Worm (Caenorhabditis elegans): Measurements from ENCODE around the gene gspd-1.
A peak's percentile ranks its signal among the peaks of the same experiment; 100 is the strongest.

gspd-1 gene

ce11 chrIV:11306548-11306947 lies 10.7 kb upstream of the gspd-1 start, which contains the start of gene B0035.13:
B0035.13 (minus strand) TSS chrIV:11306720.
- peak; percentile 42 for TF ChIP-seq elt-2 (tag; optimal IDR thresholded peaks at IDR 0.05)
- TF ChIP-seq efl-1 (optimal IDR thresholded peaks at IDR 0.05) = no peak
- peak in 1 of 2 experiments; percentile 19 for TF ChIP-seq efl-1 (GFP tag; optimal IDR thresholded peaks at IDR 0.05 in 1 of 2)
- no peak for TF ChIP-seq nhr-12 (tag; optimal IDR thresholded peaks at IDR 0.05)

- TF ChIP-seq lin-39 (tag; optimal IDR thresholded peaks at IDR 0.05) (no peak), lin-13 (GFP tag; optimal IDR thresholded peaks at IDR 0.05) (no peak), nhr-28 (tag; optimal IDR thresholded peaks at IDR 0.05) (no peak), ets-5 (GFP tag; IDR thresholded peaks at IDR 0.05) (no peak), nhr-47 (tag; optimal IDR thresholded peaks at IDR 0.05) (no peak), nhr-85 (tag) (no peak), ztf-11 (tag; optimal IDR thresholded peaks at IDR 0.05) (no peak), grh-1 (GFP tag; IDR thresholded peaks at IDR 0.05) (no peak), nhr-90 (tag; optimal IDR thresholded peaks at IDR 0.05; ENCODE audit: poor library complexity) (no peak), snpc-4 (tag; optimal IDR thresholded peaks at IDR 0.05) (no peak)
These were observed 9.4 kb upstream of the gspd-1 start for ce11 chrIV:11307770-11308169.

- no peak for TF ChIP-seq mdl-1 (tag; optimal IDR thresholded peaks at IDR 0.05)
- TF ChIP-seq blmp-1 (tag; optimal IDR thresholded peaks at IDR 0.05) = peak; percentile 20
- peak; percentile 8 for TF ChIP-seq F16B12.6 (tag; optimal IDR thresholded peaks at IDR 0.05)
- TF ChIP-seq unc-130 (tag; optimal IDR thresholded peaks at IDR 0.05) = no peak
- peak; percentile 48 for TF ChIP-seq C16A3.4 (tag; optimal IDR thresholded peaks at IDR 0.05)
- TF ChIP-seq zip-4 (GFP tag; optimal IDR thresholded peaks at IDR 0.05) = no peak
- peak; percentile 42 for TF ChIP-seq nhr-47 (tag; optimal IDR thresholded peaks at IDR 0.05)
- TF ChIP-seq tlp-1 (tag; optimal IDR thresholded peaks at IDR 0.05) = no peak
- TF ChIP-seq efl-1 (optimal IDR thresholded peaks at IDR 0.05) = peak; percentile 39
- TF ChIP-seq efl-1 (GFP tag; optimal IDR thresholded peaks at IDR 0.05 in 1 of 2) = peak in 1 of 2 experiments; percentile 91
- TF ChIP-seq dpl-1 (GFP tag; optimal IDR thresholded peaks at IDR 0.05) = peak in 2 of 3 experiments; percentile 16 to 41
- TF ChIP-seq ceh-82 (tag; optimal IDR thresholded peaks at IDR 0.05) = peak; percentile 2 to 41 (median 9)
- no peak for TF ChIP-seq nhr-76 (tag; optimal IDR thresholded peaks at IDR 0.05)
- TF ChIP-seq lsy-2 (tag; optimal IDR thresholded peaks at IDR 0.05) = peak; percentile 3 to 56
- peak; percentile 22 for TF ChIP-seq nhr-85 (tag)
- no peak for TF ChIP-seq efl-3 (GFP tag; optimal IDR thresholded peaks at IDR 0.05)
- no peak for TF ChIP-seq snpc-4 (tag; optimal IDR thresholded peaks at IDR 0.05)
- TF ChIP-seq mep-1 (tag; optimal IDR thresholded peaks at IDR 0.05) = peak; percentile 3
- TF ChIP-seq lir-3 (tag; optimal IDR thresholded peaks at IDR 0.05; ENCODE audit: poor library complexity) = peak; percentile 1
- peak; percentile 80 for TF ChIP-seq ces-1 (GFP tag; optimal IDR thresholded peaks at IDR 0.05)
- peak; percentile 17 for TF ChIP-seq tbx-2 (tag; optimal IDR thresholded peaks at IDR 0.05)
- TF ChIP-seq skn-1 (tag; optimal IDR thresholded peaks at IDR 0.05) = peak; percentile 41
- TF ChIP-seq fos-1 (tag; optimal IDR thresholded peaks at IDR 0.05) = no peak
- peak; percentile 70 for TF ChIP-seq lin-14 (GFP tag; optimal IDR thresholded peaks at IDR 0.05)
- TF ChIP-seq swsn-7 (tag; optimal IDR thresholded peaks at IDR 0.05) = peak; percentile 30
- TF ChIP-seq aha-1 (tag; optimal IDR thresholded peaks at IDR 0.05) = no peak
- no peak for TF ChIP-seq unc-98 (GFP tag; IDR thresholded peaks at IDR 0.05)
- TF ChIP-seq fkh-10 (GFP tag; optimal IDR thresholded peaks at IDR 0.05) = peak; percentile 15
- no peak for TF ChIP-seq lin-13 (GFP tag; optimal IDR thresholded peaks at IDR 0.05)
- peak; percentile 53 for TF ChIP-seq snu-23 (GFP tag; optimal IDR thresholded peaks at IDR 0.05)
- TF ChIP-seq lin-35 (GFP tag; optimal IDR thresholded peaks at IDR 0.05) = peak; percentile 13 to 48
- TF ChIP-seq ceh-63 (GFP tag; optimal IDR thresholded peaks at IDR 0.05) = no peak
- peak; percentile 32 for TF ChIP-seq nhr-20 (tag; optimal IDR thresholded peaks at IDR 0.05)
- no peak for TF ChIP-seq nhr-90 (tag; optimal IDR thresholded peaks at IDR 0.05; ENCODE audit: poor library complexity)
- no peak for TF ChIP-seq mab-9 (GFP tag; IDR thresholded peaks at IDR 0.05)
- peak; percentile 41 for TF ChIP-seq fkh-8 (tag; optimal IDR thresholded peaks at IDR 0.05)
- TF ChIP-seq rnt-1 (tag; optimal IDR thresholded peaks at IDR 0.05) = peak; percentile 48
- TF ChIP-seq lin-39 (tag; optimal IDR thresholded peaks at IDR 0.05) = no peak
- peak; percentile 33 for TF ChIP-seq nhr-71 (tag; optimal IDR thresholded peaks at IDR 0.05)
- peak; percentile 15 for TF ChIP-seq xbp-1 (tag; optimal IDR thresholded peaks at IDR 0.05)
- TF ChIP-seq irx-1 (tag; optimal IDR thresholded peaks at IDR 0.05) = peak; percentile 5
These were observed 6.6 kb upstream of the gspd-1 start, which contains the start of gene znf-207 for ce11 chrIV:11310624-11311023. znf-207 (plus strand) TSS chrIV:11310972.
